Fruit fly (Drosophila melanogaster) whole organism, embryonic: ENCODE measurements around the gene mwh.
A peak's percentile ranks its signal among the peaks of the same experiment; 100 is the strongest.

Experiments
- Abd-B ChIP-seq: fragments of 200-800 bp; sonication (Bioruptor generic); optimal IDR thresholded peaks from 2 replicates; lab custom pipeline; 2018; ENCODE audit warnings: missing biosample characterization, mild to moderate bottlenecking, missing genetic modification characterization, moderate library complexity
- Atf6 ChIP-seq: fragments of 200-800 bp; sonication (Bioruptor generic); IDR thresholded peaks from 2 replicates; pipeline ENCODE4 v1.3.6; 2022; ENCODE audit warnings: missing biosample characterization, missing genetic modification characterization
- CG10147 ChIP-seq: fragments of 200-800 bp; sonication (Bioruptor generic); optimal IDR thresholded peaks from 2 replicates; lab custom pipeline; 2019; ENCODE audit warnings: missing biosample characterization, mild to moderate bottlenecking, missing genetic modification characterization, moderate library complexity
- CG10366 ChIP-seq: fragments of 200-800 bp; sonication (Bioruptor generic); IDR thresholded peaks from 2 replicates; pipeline ENCODE4 v1.3.6; 2022; ENCODE audit warnings: missing biosample characterization, missing genetic modification characterization
- CG11456 ChIP-seq: fragments of 200-800 bp; sonication (Bioruptor generic); IDR thresholded peaks from 3 replicates; pipeline ENCODE4 v1.3.6; 2022; ENCODE audit warnings: missing biosample characterization, missing genetic modification characterization
- CG11695 ChIP-seq: fragments of 200-800 bp; sonication (Bioruptor generic); IDR thresholded peaks from 3 replicates; pipeline ENCODE4 v1.3.6; 2022; ENCODE audit warnings: missing biosample characterization, missing genetic modification characterization
- CG13287 ChIP-seq: fragments of 200-800 bp; sonication (Bioruptor generic); IDR thresholded peaks from 2 replicates; pipeline ENCODE4 v1.3.6; 2022; ENCODE audit warnings: missing biosample characterization, missing genetic modification characterization; ENCODE audit not compliant: partially characterized antibody
- CG13424 ChIP-seq: fragments of 200-800 bp; sonication (Bioruptor generic); optimal IDR thresholded peaks from 2 replicates; lab custom pipeline; 2019; ENCODE audit warnings: missing biosample characterization, mild to moderate bottlenecking, missing genetic modification characterization, moderate library complexity
- CG14441 ChIP-seq: fragments of 200-800 bp; sonication (Bioruptor generic); IDR thresholded peaks from 2 replicates; pipeline ENCODE4 v1.3.6; 2022; ENCODE audit warnings: missing biosample characterization, missing genetic modification characterization
- CG15269 ChIP-seq: fragments of 200-800 bp; sonication (Bioruptor generic); optimal IDR thresholded peaks from 2 replicates; lab custom pipeline; 2018; ENCODE audit warnings: missing biosample characterization, mild to moderate bottlenecking, missing genetic modification characterization, moderate library complexity
- CG17385 ChIP-seq: fragments of 200-800 bp; sonication (Bioruptor generic); optimal IDR thresholded peaks from 3 replicates; lab custom pipeline; 2018; ENCODE audit warnings: missing biosample characterization, mild to moderate bottlenecking, missing genetic modification characterization
- CG2678 ChIP-seq: fragments of 200-800 bp; sonication (Bioruptor generic); optimal IDR thresholded peaks from 3 replicates; lab custom pipeline; 2019; ENCODE audit warnings: missing biosample characterization, mild to moderate bottlenecking, missing genetic modification characterization, moderate library complexity
- CG30403 ChIP-seq: fragments of 200-800 bp; sonication (Bioruptor generic); optimal IDR thresholded peaks from 3 replicates; lab custom pipeline; 2016; ENCODE audit warnings: missing biosample characterization, missing genetic modification characterization
- CG32532 ChIP-seq: fragments of 200-800 bp; sonication (Bioruptor generic); IDR thresholded peaks from 2 replicates; pipeline ENCODE4 v1.3.6; 2022; ENCODE audit warnings: missing biosample characterization, missing genetic modification characterization
- CG4854 ChIP-seq: fragments of 200-800 bp; sonication (Bioruptor generic); optimal IDR thresholded peaks from 2 replicates; lab custom pipeline; 2016; ENCODE audit warnings: missing biosample characterization, missing genetic modification characterization, inconsistent platforms
- CG7839 ChIP-seq: fragments of 200-800 bp; sonication (Bioruptor generic); optimal IDR thresholded peaks from 3 replicates; lab custom pipeline; 2018; ENCODE audit warnings: missing biosample characterization, mild to moderate bottlenecking, missing genetic modification characterization, moderate library complexity
- CG8924 ChIP-seq: fragments of 200-800 bp; optimal IDR thresholded peaks from 3 replicates; lab custom pipeline; 2019; ENCODE audit warnings: missing biosample characterization, mild to moderate bottlenecking, missing genetic modification characterization, moderate library complexity
- CoRest ChIP-seq: fragments of 200-800 bp; sonication (Bioruptor generic); optimal IDR thresholded peaks from 3 replicates; lab custom pipeline; 2018; ENCODE audit warnings: missing biosample characterization, mild to moderate bottlenecking, missing genetic modification characterization, moderate library complexity
- E2f1 ChIP-seq: fragments of 200-800 bp; sonication (Bioruptor generic); IDR thresholded peaks from 2 replicates; pipeline ENCODE4 v1.3.6; 2022; ENCODE audit warnings: missing biosample characterization, missing genetic modification characterization
- E2f2 ChIP-seq: fragments of 200-800 bp; sonication (Bioruptor generic); IDR thresholded peaks from 2 replicates; pipeline ENCODE4 v1.3.6; 2022; ENCODE audit warnings: missing biosample characterization, missing genetic modification characterization
- Fer3 ChIP-seq: fragments of 200-800 bp; sonication (Bioruptor generic); optimal IDR thresholded peaks from 2 replicates; lab custom pipeline; 2018; ENCODE audit warnings: missing biosample characterization, mild to moderate bottlenecking, missing genetic modification characterization, moderate library complexity
- Hmr ChIP-seq: fragments of 200-800 bp; sonication (Bioruptor generic); optimal IDR thresholded peaks from 3 replicates; lab custom pipeline; 2017; ENCODE audit warnings: mild to moderate bottlenecking, missing biosample characterization, missing genetic modification reagents, missing genetic modification characterization
- Hmx ChIP-seq: fragments of 200-800 bp; sonication (Bioruptor generic); optimal IDR thresholded peaks from 2 replicates; lab custom pipeline; 2016; ENCODE audit warnings: missing biosample characterization, missing genetic modification characterization
- MESR4 ChIP-seq: fragments of 200-800 bp; sonication (Bioruptor generic); optimal IDR thresholded peaks from 2 replicates; lab custom pipeline; 2018; ENCODE audit warnings: missing biosample characterization, mild to moderate bottlenecking, missing genetic modification characterization, moderate library complexity
- Med ChIP-seq: fragments of 200-800 bp; sonication (Bioruptor generic); peaks from one replicate; lab custom pipeline; 2016; ENCODE audit warnings: missing biosample characterization, missing genetic modification characterization, mild to moderate bottlenecking, inconsistent platforms, moderate library complexity
- Meics ChIP-seq: fragments of 200-800 bp; sonication (Bioruptor generic); optimal IDR thresholded peaks from 2 replicates; lab custom pipeline; 2017; ENCODE audit warnings: missing biosample characterization, mild to moderate bottlenecking, missing genetic modification characterization
- Rfx ChIP-seq: fragments of 200-800 bp; sonication (Bioruptor generic); IDR thresholded peaks from 2 replicates; pipeline ENCODE4 v1.3.6; 2022; ENCODE audit warnings: missing biosample characterization, missing genetic modification characterization
- bowl ChIP-seq: fragments of 200-800 bp; sonication (Bioruptor generic); IDR thresholded peaks from 2 replicates; pipeline ENCODE4 v1.3.6; 2022; ENCODE audit warnings: missing biosample characterization, missing genetic modification characterization
- crol ChIP-seq: fragments of 200-800 bp; sonication (Bioruptor generic); IDR thresholded peaks from 2 replicates; pipeline ENCODE4 v1.3.6; 2022; ENCODE audit warnings: missing biosample characterization, missing genetic modification characterization
- cwo ChIP-seq: fragments of 200-800 bp; sonication (Bioruptor generic); optimal IDR thresholded peaks from 3 replicates; lab custom pipeline; 2017; ENCODE audit warnings: missing biosample characterization, missing genetic modification characterization, mild to moderate bottlenecking, moderate library complexity, missing genetic modification reagents
- dmrt11E ChIP-seq: fragments of 200-800 bp; sonication (Bioruptor generic); optimal IDR thresholded peaks from 3 replicates; lab custom pipeline; 2018; ENCODE audit warnings: missing biosample characterization, mild to moderate bottlenecking, missing genetic modification characterization, moderate library complexity
- dmrt99B ChIP-seq: fragments of 200-800 bp; sonication (Bioruptor generic); optimal IDR thresholded peaks from 2 replicates; lab custom pipeline; 2018; ENCODE audit warnings: missing biosample characterization, mild to moderate bottlenecking, missing genetic modification characterization, moderate library complexity
- dysf ChIP-seq: fragments of 200-800 bp; sonication (Bioruptor generic); IDR thresholded peaks from 3 replicates; pipeline ENCODE4 v1.3.6; 2022; ENCODE audit warnings: missing biosample characterization, missing genetic modification characterization
- esg ChIP-seq: fragments of 200-800 bp; sonication (Bioruptor generic); conservative IDR thresholded peaks from 2 replicates; pipeline ENCODE4 v1.3.6; 2022; ENCODE audit warnings: missing biosample characterization, missing genetic modification characterization
- fd3F ChIP-seq: fragments of 200-800 bp; sonication (Bioruptor generic); optimal IDR thresholded peaks from 2 replicates; lab custom pipeline; 2018; ENCODE audit warnings: missing biosample characterization, mild to moderate bottlenecking, missing genetic modification characterization, moderate library complexity
- fd64A ChIP-seq: fragments of 200-800 bp; sonication (Bioruptor generic); optimal IDR thresholded peaks from 3 replicates; lab custom pipeline; 2018; ENCODE audit warnings: missing biosample characterization, mild to moderate bottlenecking, missing genetic modification characterization
- grau ChIP-seq: fragments of 200-800 bp; optimal IDR thresholded peaks from 3 replicates; lab custom pipeline; 2019; ENCODE audit warnings: missing biosample characterization, mild to moderate bottlenecking, missing genetic modification characterization, moderate library complexity
- insv ChIP-seq, 2 experiments: fragments of 200-800 bp; sonication (Bioruptor generic); optimal IDR thresholded peaks; 3 replicates each; lab custom pipeline; 2016 to 2018; ENCODE audit warnings: missing biosample characterization in 2 of 2, missing genetic modification characterization in 2 of 2
- lmd ChIP-seq: fragments of 200-800 bp; sonication (Bioruptor generic); IDR thresholded peaks from 2 replicates; pipeline ENCODE4 v1.3.6; 2022; ENCODE audit warnings: missing biosample characterization, missing genetic modification characterization
- mld ChIP-seq: fragments of 200-800 bp; sonication (Bioruptor generic); IDR thresholded peaks from 3 replicates; pipeline ENCODE4 v1.3.6; 2022; ENCODE audit warnings: missing biosample characterization, missing genetic modification characterization; ENCODE audit not compliant: partially characterized antibody
- prd ChIP-seq, 3 experiments: fragments of >200 bp in 2 of 3; fragments of 200-800 bp in 1 of 3; sonication (Bioruptor generic) in 1 of 3; optimal IDR thresholded peaks in 2 of 3; IDR thresholded peaks in 1 of 3; 2 replicates in 2 of 3; 3 replicates in 1 of 3; pipeline versions ENCODE4 v1.3.6 to Lab custom; 2017 to 2022; ENCODE audit warnings: missing biosample characterization in 1 of 3, missing genetic modification characterization in 1 of 3
- row ChIP-seq: fragments of 200-800 bp; sonication (Bioruptor generic); IDR thresholded peaks from 3 replicates; pipeline ENCODE4 v1.3.6; 2022; ENCODE audit warnings: missing biosample characterization, missing genetic modification characterization
- sd ChIP-seq: fragments of 200-800 bp; sonication (Bioruptor generic); optimal IDR thresholded peaks from 3 replicates; lab custom pipeline; 2018; ENCODE audit warnings: missing biosample characterization, mild to moderate bottlenecking, missing genetic modification characterization, moderate library complexity
- slbo ChIP-seq: fragments of 200-800 bp; sonication (Bioruptor generic); IDR thresholded peaks from 2 replicates; pipeline ENCODE4 v1.3.6; 2022; ENCODE audit warnings: missing biosample characterization, missing genetic modification characterization
- trem ChIP-seq: fragments of 200-800 bp; optimal IDR thresholded peaks from 3 replicates; lab custom pipeline; 2019; ENCODE audit warnings: missing biosample characterization, mild to moderate bottlenecking, missing genetic modification characterization, moderate library complexity
- unc-4 ChIP-seq: fragments of 200-800 bp; sonication (Bioruptor generic); IDR thresholded peaks from 2 replicates; pipeline ENCODE4 v1.3.6; 2022; ENCODE audit warnings: missing biosample characterization, missing genetic modification characterization; ENCODE audit not compliant: partially characterized antibody

mwh gene

dm6 chr3L:1256061-1256780, 55.6 kb downstream of the mwh start, which contains the start of gene tfc (continued):
- 0 out of 2 replicates have a peak, but pooled peaks have one; percentile 20 for TF ChIP-seq CG13287 (GFP tag; lab: Robert Waterston, UW)
- TF ChIP-seq MESR4 (GFP tag; lab: Kevin White, UChicago) = no peak
- no peak for TF ChIP-seq bowl (GFP tag; lab: Robert Waterston, UW)
- TF ChIP-seq insv (GFP tag; optimal IDR thresholded peaks at IDR 0.05; lab: Kevin White, UChicago) = no peak
- peak; percentile 42 for TF ChIP-seq Med (GFP tag; lab: Kevin White, UChicago)
- no peak for TF ChIP-seq CG11456 (GFP tag; lab: Robert Waterston, UW)
- TF ChIP-seq, all 482 proteins: peak for 19

dm6 chr3L:1258547-1258946, 58.0 kb downstream of the mwh start:
- TF ChIP-seq CG10147 (GFP tag; lab: Kevin White, UChicago) (peak; percentile 8), fd64A (GFP tag; lab: Kevin White, UChicago) (no peak), sd (peak; percentile 18), CG14441 (GFP tag; lab: Robert Waterston, UW) (peak; percentile 41; the same call in 1 of the 2 replicates), dmrt99B (peak; percentile 20), lmd (GFP tag; lab: Robert Waterston, UW) (peak; percentile 27; the same call in 1 of the 2 replicates), CG15269 (tag; lab: Kevin White, UChicago) (peak; percentile 69), crol (no peak), mld (GFP tag; lab: Robert Waterston, UW) (no peak), E2f1 (GFP tag; lab: Robert Waterston, UW) (peak; percentile 35), CG7839 (tag; lab: Kevin White, UChicago) (peak; percentile 40), Hmx (no peak), cwo (GFP tag; lab: Kevin White, UChicago) (peak; percentile 61), CG10366 (GFP tag; lab: Robert Waterston, UW) (peak; percentile 22; the same call in 1 of the 2 replicates), CG17385 (GFP tag; lab: Kevin White, UChicago) (peak; percentile 15), CG32532 (GFP tag; lab: Robert Waterston, UW) (peak; percentile 51), CG4854 (no peak), slbo (GFP tag; lab: Robert Waterston, UW) (peak; percentile 70), esg (peak; percentile 29), grau (peak; percentile 58), E2f2 (GFP tag; lab: Robert Waterston, UW) (no peak), dysf (GFP tag; lab: Robert Waterston, UW) (peak; percentile 62; the same call in 2 of the 3 replicates), Abd-B (GFP tag; lab: Kevin White, UChicago) (peak; percentile 4), Hmr (GFP tag; lab: Kevin White, UChicago) (peak; percentile 8), CG11695 (GFP tag; lab: Robert Waterston, UW) (0 out of 3 replicates have a peak, but pooled peaks have one; percentile 50), Atf6 (GFP tag; lab: Robert Waterston, UW) (peak; percentile 66; the same call in 1 of the 2 replicates), Meics (peak; percentile 34), CG2678 (tag; lab: Kevin White, UChicago) (peak; percentile 62), unc-4 (GFP tag; lab: Robert Waterston, UW) (no peak), row (GFP tag; lab: Robert Waterston, UW) (peak; percentile 69), trem (tag; lab: Kevin White, UChicago) (no peak), Fer3 (tag; lab: Kevin White, UChicago) (peak; percentile 53), prd (optimal IDR thresholded peaks at IDR 0.05; lab: Kevin White, UChicago) (no peak), prd (GFP tag; IDR thresholded peaks at IDR 0.05; lab: Robert Waterston, UW) (peak; percentile 29; the same call in 1 of the 3 replicates), CoRest (tag; lab: Kevin White, UChicago) (peak; percentile 40), CG13424 (tag; lab: Kevin White, UChicago) (peak; percentile 27), fd3F (GFP tag; lab: Kevin White, UChicago) (peak; percentile 43), Rfx (GFP tag; lab: Robert Waterston, UW) (peak; percentile 51), CG8924 (tag; lab: Kevin White, UChicago) (peak; percentile 27), dmrt11E (tag; lab: Kevin White, UChicago) (no peak), CG30403 (peak; percentile 18)
